Worm (Caenorhabditis elegans) whole organism, young adult: ENCODE results near the gene F28C6.5.
A peak's percentile ranks its signal among the peaks of the same experiment; 100 is the strongest.

Experiments used
- B0019.2 ChIP-seq: fragments of 200-800 bp; sonication (Bioruptor generic); conservative IDR thresholded peaks from 2 replicates; pipeline ENCODE4 v1.3.6; 2022; ENCODE audit warnings: missing genetic modification reagents, missing genetic modification characterization, missing compliant biosample characterization
- B0336.3 ChIP-seq: fragments of 200-800 bp; sonication (Bioruptor generic); IDR thresholded peaks from 2 replicates; pipeline ENCODE4 v1.3.6; 2022; ENCODE audit warnings: missing genetic modification characterization, missing compliant biosample characterization
- C06A6.2 ChIP-seq: fragments of 200-800 bp; sonication (Bioruptor generic); conservative IDR thresholded peaks from 2 replicates; pipeline ENCODE4 v1.3.6; 2022; ENCODE audit warnings: missing genetic modification characterization, missing compliant biosample characterization
- F23B12.7 ChIP-seq: sonication (generic microtip); optimal IDR thresholded peaks from 2 replicates; lab custom pipeline; 2017; ENCODE audit warnings: missing genetic modification characterization, mild to moderate bottlenecking, missing compliant biosample characterization, antibody characterized with exemption, moderate library complexity; ENCODE audit not compliant: insufficient read depth
- K11D2.4 ChIP-seq: fragments of 200-800 bp; sonication (Bioruptor generic); IDR thresholded peaks from 2 replicates; pipeline ENCODE4 v1.3.6; 2022; ENCODE audit warnings: missing genetic modification reagents, missing genetic modification characterization, missing compliant biosample characterization
- Y53F4B.3 ChIP-seq: fragments of 200-800 bp; sonication (Bioruptor generic); IDR thresholded peaks from 2 replicates; pipeline ENCODE4 v1.3.6; 2022; ENCODE audit warnings: missing genetic modification reagents, missing genetic modification characterization, missing compliant biosample characterization
- Y56A3A.18 ChIP-seq: fragments of 200-800 bp; sonication (Bioruptor generic); IDR thresholded peaks from 2 replicates; pipeline ENCODE4 v1.3.6; 2022; ENCODE audit warnings: missing genetic modification reagents, missing genetic modification characterization, missing compliant biosample characterization
- Y95B8A.8 ChIP-seq: fragments of 200-800 bp; sonication (Bioruptor generic); IDR thresholded peaks from 2 replicates; pipeline ENCODE4 v1.3.6; 2022; ENCODE audit warnings: missing genetic modification reagents, missing genetic modification characterization, missing compliant biosample characterization
- ZK185.1 ChIP-seq: sonication (generic microtip); optimal IDR thresholded peaks from 2 replicates; lab custom pipeline; 2016; ENCODE audit warnings: mild to moderate bottlenecking, missing genetic modification characterization, missing compliant biosample characterization; ENCODE audit not compliant: poor library complexity, severe bottlenecking
- athp-1 ChIP-seq: sonication (generic microtip); optimal IDR thresholded peaks from 2 replicates; lab custom pipeline; 2017; ENCODE audit warnings: mild to moderate bottlenecking, missing genetic modification characterization, missing compliant biosample characterization
- attf-5 ChIP-seq: fragments of 200-800 bp; sonication (Bioruptor generic); optimal IDR thresholded peaks from 2 replicates; lab custom pipeline; 2018; ENCODE audit warnings: mild to moderate bottlenecking, missing genetic modification characterization, missing compliant biosample characterization
- cebp-1 ChIP-seq, 2 experiments: fragments of 200-800 bp in 1 of 2; sonication (Bioruptor generic) in 1 of 2; sonication (generic microtip) in 1 of 2; IDR thresholded peaks in 1 of 2; optimal IDR thresholded peaks in 1 of 2; 2 replicates each; pipeline versions ENCODE4 v1.3.6 to Lab custom; 2017 to 2022; ENCODE audit warnings: missing compliant biosample characterization in 2 of 2, missing genetic modification characterization in 2 of 2, mild to moderate bottlenecking in 1 of 2, missing genetic modification reagents in 1 of 2, moderate library complexity in 1 of 2
- cebp-2 ChIP-seq: fragments of 200-800 bp; sonication (Bioruptor generic); IDR thresholded peaks from 2 replicates; pipeline ENCODE4 v1.3.6; 2022; ENCODE audit warnings: missing genetic modification characterization, missing compliant biosample characterization
- ceh-40 ChIP-seq: fragments of 200-800 bp; sonication (Bioruptor generic); IDR thresholded peaks from 2 replicates; pipeline ENCODE4 v1.3.6; 2022; ENCODE audit warnings: missing genetic modification characterization, missing compliant biosample characterization
- dox-1 ChIP-seq: fragments of 200-800 bp; sonication (Bioruptor generic); IDR thresholded peaks from 2 replicates; pipeline ENCODE4 v1.3.6; 2022; ENCODE audit warnings: missing genetic modification reagents, missing genetic modification characterization, missing compliant biosample characterization
- efl-1 ChIP-seq: fragments of 150-350 bp; optimal IDR thresholded peaks from 2 replicates; lab custom pipeline; 2014; ENCODE audit warnings: missing biosample characterization, missing genetic modification reagents, missing genetic modification characterization
- ets-4 ChIP-seq: fragments of 200-800 bp; sonication (Bioruptor generic); optimal IDR thresholded peaks from 2 replicates; lab custom pipeline; 2018; ENCODE audit warnings: mild to moderate bottlenecking, missing genetic modification characterization, missing compliant biosample characterization
- gei-17 ChIP-seq: fragments of 200-800 bp; sonication (Bioruptor generic); optimal IDR thresholded peaks from 2 replicates; lab custom pipeline; 2018; ENCODE audit warnings: mild to moderate bottlenecking, missing genetic modification characterization, missing compliant biosample characterization
- hlh-12 ChIP-seq: sonication (generic microtip); optimal IDR thresholded peaks from 2 replicates; lab custom pipeline; 2016; ENCODE audit warnings: missing genetic modification characterization, missing compliant biosample characterization
- hmg-20 ChIP-seq: fragments of 200-800 bp; sonication (Bioruptor generic); IDR thresholded peaks from 2 replicates; pipeline ENCODE4 v1.3.6; 2022; ENCODE audit warnings: missing genetic modification reagents, missing genetic modification characterization, missing compliant biosample characterization
- let-526 ChIP-seq: fragments of 200-800 bp; sonication (Bioruptor generic); IDR thresholded peaks from 2 replicates; pipeline ENCODE4 v1.3.6; 2022; ENCODE audit warnings: missing genetic modification reagents, missing genetic modification characterization, missing compliant biosample characterization
- let-607 ChIP-seq, 2 experiments: fragments of 200-800 bp in 1 of 2; sonication (Bioruptor generic) in 1 of 2; sonication (generic microtip) in 1 of 2; optimal IDR thresholded peaks; 2 replicates each; lab custom pipeline; 2016 to 2018; ENCODE audit warnings: mild to moderate bottlenecking in 2 of 2, missing compliant biosample characterization in 2 of 2, missing genetic modification characterization in 2 of 2, moderate library complexity in 2 of 2, missing genotype in 1 of 2
- lin-26 ChIP-seq: fragments of 200-800 bp; sonication (Bioruptor generic); IDR thresholded peaks from 2 replicates; pipeline ENCODE4 v1.3.6; 2022; ENCODE audit warnings: missing genetic modification reagents, missing genetic modification characterization, missing compliant biosample characterization
- lin-35 ChIP-seq, 3 experiments: fragments of 150-350 bp in 2 of 3; sonication (generic microtip) in 1 of 3; optimal IDR thresholded peaks; 2 replicates each; lab custom pipeline; 2014 to 2018; ENCODE audit warnings: missing biosample characterization in 3 of 3, missing genetic modification characterization in 3 of 3, missing genetic modification reagents in 3 of 3
- lin-54 ChIP-seq: fragments of 200-800 bp; sonication (Bioruptor generic); optimal IDR thresholded peaks from 2 replicates; lab custom pipeline; 2018; ENCODE audit warnings: mild to moderate bottlenecking, missing genetic modification characterization, missing compliant biosample characterization
- lsl-1 ChIP-seq: fragments of 200-800 bp; sonication (Bioruptor generic); optimal IDR thresholded peaks from 2 replicates; lab custom pipeline; 2018; ENCODE audit warnings: mild to moderate bottlenecking, missing genetic modification characterization, moderate library complexity, missing compliant biosample characterization
- lsy-27 ChIP-seq: sonication (generic microtip); optimal IDR thresholded peaks from 2 replicates; lab custom pipeline; 2017; ENCODE audit warnings: missing genetic modification characterization, mild to moderate bottlenecking, missing compliant biosample characterization, antibody characterized with exemption, missing genotype, borderline replicate concordance; ENCODE audit not compliant: insufficient read depth
- mcd-1 ChIP-seq: fragments of 200-800 bp; sonication (Bioruptor generic); IDR thresholded peaks from 2 replicates; pipeline ENCODE4 v1.3.6; 2022; ENCODE audit warnings: missing genetic modification reagents, missing genetic modification characterization, missing compliant biosample characterization
- nfyb-1 ChIP-seq: fragments of 200-800 bp; sonication (Bioruptor generic); IDR thresholded peaks from 2 replicates; pipeline ENCODE4 v1.3.6; 2022; ENCODE audit warnings: missing genetic modification reagents, missing genetic modification characterization, missing compliant biosample characterization
- nhr-179 ChIP-seq: sonication (generic microtip); optimal IDR thresholded peaks from 2 replicates; lab custom pipeline; 2016; ENCODE audit warnings: mild to moderate bottlenecking, missing genetic modification characterization, missing compliant biosample characterization
- nhr-80 ChIP-seq: sonication (generic microtip); optimal IDR thresholded peaks from 2 replicates; lab custom pipeline; 2016; ENCODE audit warnings: missing genetic modification characterization, missing compliant biosample characterization
- pha-4 ChIP-seq: fragments of 150-350 bp; sonication (generic microtip); optimal IDR thresholded peaks from 2 replicates; lab custom pipeline; 2014; ENCODE audit warnings: missing biosample characterization, missing genetic modification reagents, missing genetic modification characterization
- repo-1 ChIP-seq: sonication (generic microtip); optimal IDR thresholded peaks from 2 replicates; lab custom pipeline; 2017; ENCODE audit warnings: mild to moderate bottlenecking, missing genetic modification characterization, missing compliant biosample characterization
- rpc-1 ChIP-seq, 2 experiments: fragments of 150-350 bp in 1 of 2; sonication (generic microtip) in 1 of 2; optimal IDR thresholded peaks; 2 replicates each; lab custom pipeline; 2014 to 2018; ENCODE audit warnings: missing biosample characterization in 1 of 2, missing genetic modification characterization in 1 of 2, missing genetic modification reagents in 1 of 2, missing genotype in 1 of 2
- sea-2 ChIP-seq: fragments of 200-800 bp; sonication (Bioruptor generic); IDR thresholded peaks from 2 replicates; pipeline ENCODE4 v1.3.6; 2022; ENCODE audit warnings: missing genetic modification characterization, missing compliant biosample characterization
- snpc-3.4 ChIP-seq: sonication (generic microtip); optimal IDR thresholded peaks from 2 replicates; lab custom pipeline; 2017; ENCODE audit warnings: missing genetic modification characterization, mild to moderate bottlenecking, missing compliant biosample characterization, antibody characterized with exemption, moderate library complexity, missing genotype, missing genetic modification reagents
- snpc-4 ChIP-seq, 5 experiments: fragments of 150-350 bp in 1 of 5; sonication (generic microtip) in 4 of 5; optimal IDR thresholded peaks; 2 replicates each; lab custom pipeline; 2014 to 2018; ENCODE audit warnings: missing genetic modification characterization in 5 of 5, missing biosample characterization in 3 of 5, antibody characterized with exemption in 2 of 5, mild to moderate bottlenecking in 2 of 5, missing compliant biosample characterization in 2 of 5, missing genotype in 2 of 5, moderate library complexity in 2 of 5, missing genetic modification reagents in 1 of 5
- tbx-9 ChIP-seq: sonication (generic microtip); optimal IDR thresholded peaks from 2 replicates; lab custom pipeline; 2016; ENCODE audit warnings: borderline replicate concordance, missing genetic modification characterization, inconsistent platforms, missing compliant biosample characterization
- unc-62 ChIP-seq: fragments of 150-350 bp; optimal IDR thresholded peaks from 2 replicates; lab custom pipeline; 2014; ENCODE audit warnings: missing biosample characterization, missing genetic modification reagents, missing genetic modification characterization
- zfh-2 ChIP-seq: fragments of 200-800 bp; sonication (Bioruptor generic); conservative IDR thresholded peaks from 2 replicates; pipeline ENCODE4 v1.3.6; 2022; ENCODE audit warnings: missing genetic modification reagents, missing genetic modification characterization, missing compliant biosample characterization
- ztf-26 ChIP-seq: sonication (generic microtip); optimal IDR thresholded peaks from 2 replicates; lab custom pipeline; 2017; ENCODE audit warnings: missing genetic modification characterization, missing compliant biosample characterization
- ztf-6 ChIP-seq: fragments of 200-800 bp; sonication (Bioruptor generic); IDR thresholded peaks from 2 replicates; pipeline ENCODE4 v1.3.6; 2022; ENCODE audit warnings: missing genetic modification reagents, missing genetic modification characterization, missing compliant biosample characterization

The F28C6.5 gene

ce11 chrII:8562002-8562401, 37.3 kb upstream of the F28C6.5 start, which contains the start of gene F54C9.14:
F54C9.14 (plus strand) TSS chrII:8562302.
- no peak for TF ChIP-seq K11D2.4
- no peak for TF ChIP-seq lin-26 (GFP tag; lab: Robert Waterston, UW)
- no peak for TF ChIP-seq efl-1 (GFP tag; lab: Kevin White, UChicago)
- no peak for TF ChIP-seq zfh-2 (GFP tag; lab: Robert Waterston, UW)

- TF ChIP-seq cebp-1 (GFP tag; IDR thresholded peaks at IDR 0.05; lab: Robert Waterston, UW), result peak; percentile 19; the same call in 1 of the 2 replicates
- TF ChIP-seq cebp-1 (tag; optimal IDR thresholded peaks at IDR 0.05; lab: Kevin White, UChicago), result peak; percentile 76
- TF ChIP-seq nhr-80, result peak; percentile 17
- TF ChIP-seq repo-1 (tag; lab: Kevin White, UChicago), result peak; percentile 17
- peak; percentile 67 for TF ChIP-seq mcd-1
- no peak for TF ChIP-seq ceh-40
- peak; percentile 28 for TF ChIP-seq attf-5 (GFP tag; lab: Kevin White, UChicago)
- TF ChIP-seq ZK185.1 (tag; lab: Kevin White, UChicago), result peak; percentile 30
- TF ChIP-seq let-607 (tag; optimal IDR thresholded peaks at IDR 0.05; lab: Kevin White, UChicago), result peak; percentile 35 to 68
- peak; percentile 1 for TF ChIP-seq F23B12.7 (tag; lab: Kevin White, UChicago)
- TF ChIP-seq snpc-4 (GFP tag; optimal IDR thresholded peaks at IDR 0.05; lab: Kevin White, UChicago), result no peak
- TF ChIP-seq snpc-4 (tag; optimal IDR thresholded peaks at IDR 0.05; lab: Kevin White, UChicago), result no peak
- TF ChIP-seq lin-35 (GFP tag; optimal IDR thresholded peaks at IDR 0.05; lab: Kevin White, UChicago), result peak in 1 of 3 experiments; percentile 2
- TF ChIP-seq ztf-6, result no peak
- peak; percentile 35 for TF ChIP-seq lin-54 (GFP tag; lab: Kevin White, UChicago)
Observed at ce11 chrII:8566039-8566438, 33.3 kb upstream of the F28C6.5 start, which contains the start of gene stc-1. stc-1 (minus strand) TSS chrII:8566139.

DNA sequence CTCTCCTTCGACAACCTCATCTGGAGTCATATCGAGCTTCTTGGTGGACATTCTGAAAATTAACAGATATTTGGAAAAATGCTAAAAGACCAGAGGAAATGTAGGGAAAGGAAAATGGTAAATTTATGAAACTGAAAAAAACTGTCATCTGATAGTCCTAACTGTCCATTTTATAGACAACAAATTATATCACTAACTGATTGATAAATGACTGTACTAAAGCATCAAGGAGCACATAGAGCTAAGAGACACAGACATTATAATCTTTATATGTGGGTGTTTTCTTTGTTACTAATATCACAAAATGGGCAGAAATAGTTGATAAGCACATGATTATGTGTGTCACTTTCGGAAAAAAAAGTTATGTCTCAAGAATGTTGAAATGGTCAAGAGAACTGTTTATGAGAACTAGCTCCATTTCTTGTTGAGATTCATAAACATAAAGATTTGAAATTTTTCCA, 32.5 kb upstream of the F28C6.5 start, which contains the start of gene F54C9.3:
Gene F54C9.3, minus strand, starts transcription at position 51 of the 461 bp plus-strand sequence.
- TF ChIP-seq Y53F4B.3, result no peak
- no peak for TF ChIP-seq hmg-20 (GFP tag; lab: Robert Waterston, UW)
- TF ChIP-seq rpc-1 (optimal IDR thresholded peaks at IDR 0.05; lab: Kevin White, UChicago), result no peak
- no peak for TF ChIP-seq rpc-1 (tag; optimal IDR thresholded peaks at IDR 0.05; lab: Kevin White, UChicago)
- no peak for TF ChIP-seq lsl-1 (GFP tag; lab: Kevin White, UChicago)
- no peak; the same call in 1 of the 2 replicates for TF ChIP-seq let-526
- 0 out of 2 replicates have a peak, but pooled peaks have one; percentile 32 for TF ChIP-seq dox-1 (GFP tag; lab: Robert Waterston, UW)
- TF ChIP-seq tbx-9 (tag; lab: Kevin White, UChicago), result no peak
- peak; percentile 7 for TF ChIP-seq ets-4 (GFP tag; lab: Kevin White, UChicago)
- TF ChIP-seq C06A6.2 (GFP tag; lab: Robert Waterston, UW), result no peak
- TF ChIP-seq athp-1 (tag; lab: Kevin White, UChicago), result no peak
- no peak for TF ChIP-seq B0336.3
- no peak for TF ChIP-seq gei-17 (GFP tag; lab: Kevin White, UChicago)
- no peak; the same call in 1 of the 2 replicates for TF ChIP-seq nfyb-1 (GFP tag; lab: Robert Waterston, UW)
- TF ChIP-seq hlh-12, result no peak
- TF ChIP-seq let-607 (tag; optimal IDR thresholded peaks at IDR 0.05; lab: Kevin White, UChicago), result peak in 1 of 2 experiments; percentile 74
- TF ChIP-seq lsy-27 (tag; lab: Kevin White, UChicago), result no peak
- TF ChIP-seq snpc-3.4, result no peak
- no peak for TF ChIP-seq cebp-2 (GFP tag; lab: Robert Waterston, UW)
- TF ChIP-seq ztf-26, result no peak
- no peak for TF ChIP-seq Y56A3A.18 (GFP tag; lab: Robert Waterston, UW)
- no peak for TF ChIP-seq Y95B8A.8 (GFP tag; lab: Robert Waterston, UW)
- TF ChIP-seq ZK185.1 (tag; lab: Kevin White, UChicago), result no peak
- TF ChIP-seq unc-62 (GFP tag; lab: Kevin White, UChicago), result peak; percentile 66
- TF ChIP-seq sea-2, result no peak
- no peak for TF ChIP-seq pha-4
- no peak for TF ChIP-seq B0019.2 (GFP tag; lab: Robert Waterston, UW)
- no peak for TF ChIP-seq nhr-179 (tag; lab: Kevin White, UChicago)
- no peak; the same call in 1 of the 2 replicates for TF ChIP-seq cebp-1 (GFP tag; IDR thresholded peaks at IDR 0.05; lab: Robert Waterston, UW)
- peak; percentile 47 for TF ChIP-seq cebp-1 (tag; optimal IDR thresholded peaks at IDR 0.05; lab: Kevin White, UChicago)
